Fruit fly (Drosophila melanogaster): ENCODE measurements around the gene SPH93.
A peak's percentile ranks its signal among the peaks of the same experiment; 100 is the strongest.

DNA sequence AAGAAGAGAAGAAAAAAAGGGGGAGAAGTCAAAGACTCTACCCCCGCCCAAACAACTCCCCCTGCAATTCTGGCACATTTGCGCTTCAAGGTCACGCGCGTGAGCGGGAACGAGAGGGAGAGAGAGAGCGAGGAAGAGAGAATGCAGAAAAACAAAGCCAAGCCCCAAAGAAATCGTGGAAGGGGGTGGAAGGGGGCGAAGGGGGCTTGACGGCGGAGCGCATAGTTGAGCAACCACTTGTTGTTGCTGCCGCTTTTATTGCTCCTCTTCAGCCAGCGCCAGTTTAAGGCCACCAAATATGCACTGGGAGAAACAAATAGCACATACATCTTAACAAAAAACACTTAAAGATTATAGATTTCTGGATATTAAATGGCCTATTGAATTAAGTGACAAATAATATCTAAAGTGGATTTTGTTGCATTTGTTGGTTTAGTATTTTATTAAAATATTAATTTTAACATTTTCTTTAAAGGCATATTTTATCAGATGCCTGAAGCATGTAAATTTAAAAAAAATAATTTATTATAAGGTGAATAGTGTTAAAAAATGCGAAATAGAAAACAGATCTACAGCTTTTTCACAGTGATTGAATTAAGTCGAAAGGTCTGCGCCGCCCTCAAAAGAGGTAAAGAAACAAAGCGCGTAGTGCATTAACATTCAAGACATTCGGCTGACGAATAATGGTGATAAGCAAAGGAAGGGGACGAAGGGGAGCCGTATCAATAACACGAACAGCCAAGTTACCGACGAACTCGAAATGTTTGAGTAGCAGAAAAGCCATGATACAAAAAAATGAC, 25.7 kb downstream of the SPH93 start:
- TF ChIP-seq CG7101 (tag; optimal IDR thresholded peaks at IDR 0.05) (peak; percentile 93), bab1 (GFP tag; optimal IDR thresholded peaks at IDR 0.05) (peak; percentile 8)

Data from whole organism, adult.